Fruit fly (Drosophila melanogaster) whole organism, embryonic: ENCODE data around the gene Scgbeta.

Experiments
- Adf1 ChIP-seq: fragments of 200-800 bp; sonication (Bioruptor generic); IDR thresholded peaks from 2 replicates; pipeline ENCODE4 v1.3.6; 2022; ENCODE audit warnings: missing biosample characterization, missing genetic modification characterization
- Asciz ChIP-seq: fragments of 200-800 bp; sonication (Bioruptor generic); optimal IDR thresholded peaks from 2 replicates; lab custom pipeline; 2017; ENCODE audit warnings: missing biosample characterization, mild to moderate bottlenecking, missing genetic modification characterization, missing genetic modification reagents
- C15 ChIP-seq: fragments of 200-800 bp; sonication (Bioruptor generic); IDR thresholded peaks from 3 replicates; pipeline ENCODE4 v1.3.6; 2022; ENCODE audit warnings: missing biosample characterization, missing genetic modification characterization
- CG10267 ChIP-seq: fragments of 200-800 bp; sonication (Bioruptor generic); optimal IDR thresholded peaks from 2 replicates; lab custom pipeline; 2018; ENCODE audit warnings: missing biosample characterization, mild to moderate bottlenecking, missing genetic modification characterization, moderate library complexity
- CG10321 ChIP-seq: fragments of 200-800 bp; sonication (Bioruptor generic); IDR thresholded peaks from 2 replicates; pipeline ENCODE4 v1.3.6; 2022; ENCODE audit warnings: missing biosample characterization, missing genetic modification characterization
- CG10565 ChIP-seq: fragments of 200-800 bp; sonication (Bioruptor generic); optimal IDR thresholded peaks from 3 replicates; lab custom pipeline; 2016; ENCODE audit warnings: missing biosample characterization, mild to moderate bottlenecking, missing genetic modification characterization
- CG10959 ChIP-seq: fragments of 200-800 bp; sonication (Bioruptor generic); IDR thresholded peaks from 2 replicates; pipeline ENCODE4 v1.3.6; 2022; ENCODE audit warnings: missing biosample characterization, missing genetic modification characterization
- CG12104 ChIP-seq: fragments of 200-800 bp; sonication (Bioruptor generic); optimal IDR thresholded peaks from 3 replicates; lab custom pipeline; 2016; ENCODE audit warnings: missing biosample characterization, missing genetic modification characterization
- CG12299 ChIP-seq: fragments of 200-800 bp; sonication (Bioruptor generic); optimal IDR thresholded peaks from 2 replicates; lab custom pipeline; 2018; ENCODE audit warnings: missing biosample characterization, mild to moderate bottlenecking, missing genetic modification characterization
- CG12942 ChIP-seq: fragments of 200-800 bp; sonication (Bioruptor generic); optimal IDR thresholded peaks from 3 replicates; lab custom pipeline; 2016; ENCODE audit warnings: missing biosample characterization, missing genetic modification characterization
- CG17385 ChIP-seq: fragments of 200-800 bp; sonication (Bioruptor generic); optimal IDR thresholded peaks from 3 replicates; lab custom pipeline; 2018; ENCODE audit warnings: missing biosample characterization, mild to moderate bottlenecking, missing genetic modification characterization
- CG17568 ChIP-seq: fragments of 200-800 bp; sonication (Bioruptor generic); optimal IDR thresholded peaks from 2 replicates; lab custom pipeline; 2018; ENCODE audit warnings: missing biosample characterization, mild to moderate bottlenecking, missing genetic modification characterization, moderate library complexity
- CG2875 ChIP-seq: fragments of 200-800 bp; sonication (Bioruptor generic); optimal IDR thresholded peaks from 2 replicates; lab custom pipeline; 2017; ENCODE audit warnings: missing biosample characterization, mild to moderate bottlenecking, missing genetic modification characterization, missing genetic modification reagents
- CG2889 ChIP-seq: fragments of 200-800 bp; sonication (Bioruptor generic); IDR thresholded peaks from 3 replicates; pipeline ENCODE4 v1.3.6; 2022; ENCODE audit warnings: missing biosample characterization, missing genetic modification characterization
- CG6765 ChIP-seq: fragments of 200-800 bp; sonication (Bioruptor generic); optimal IDR thresholded peaks from 3 replicates; lab custom pipeline; 2017; ENCODE audit warnings: missing biosample characterization, mild to moderate bottlenecking, missing genetic modification characterization
- CG9727 ChIP-seq: fragments of 200-800 bp; sonication (Bioruptor generic); optimal IDR thresholded peaks from 3 replicates; lab custom pipeline; 2017; ENCODE audit warnings: missing biosample characterization, mild to moderate bottlenecking, missing genetic modification characterization
- CG9797 ChIP-seq: fragments of 200-800 bp; sonication (Bioruptor generic); optimal IDR thresholded peaks from 3 replicates; lab custom pipeline; 2018; ENCODE audit warnings: missing biosample characterization, mild to moderate bottlenecking, missing genetic modification characterization
- Chrac-16 ChIP-seq: fragments of 200-800 bp; sonication (Bioruptor generic); optimal IDR thresholded peaks from 3 replicates; lab custom pipeline; 2016; ENCODE audit warnings: missing biosample characterization, missing genetic modification characterization
- Deaf1 ChIP-seq: fragments of 200-800 bp; optimal IDR thresholded peaks from 3 replicates; lab custom pipeline; 2019; ENCODE audit warnings: missing biosample characterization, mild to moderate bottlenecking, missing genetic modification characterization, moderate library complexity
- Dll ChIP-seq: fragments of 200-800 bp; sonication (Bioruptor generic); IDR thresholded peaks from 4 replicates; pipeline ENCODE4 v1.3.6; 2022; ENCODE audit warnings: missing biosample characterization, missing genetic modification characterization; ENCODE audit not compliant: partially characterized antibody
- Drgx ChIP-seq: fragments of 200-800 bp; sonication (Bioruptor generic); IDR thresholded peaks from 2 replicates; pipeline ENCODE4 v1.3.6; 2022; ENCODE audit warnings: missing biosample characterization, missing genetic modification characterization
- E2f2 ChIP-seq: fragments of 200-800 bp; sonication (Bioruptor generic); IDR thresholded peaks from 2 replicates; pipeline ENCODE4 v1.3.6; 2022; ENCODE audit warnings: missing biosample characterization, missing genetic modification characterization
- GATAe ChIP-seq: fragments of 200-800 bp; sonication (Bioruptor generic); conservative IDR thresholded peaks from 2 replicates; pipeline ENCODE4 v1.3.6; 2022; ENCODE audit warnings: missing biosample characterization, missing genetic modification characterization
- H2.0 ChIP-seq: fragments of 200-800 bp; sonication (Bioruptor generic); IDR thresholded peaks from 2 replicates; pipeline ENCODE4 v1.3.6; 2022; ENCODE audit warnings: missing biosample characterization, missing genetic modification characterization
- Max ChIP-seq: fragments of 200-800 bp; sonication (Bioruptor generic); optimal IDR thresholded peaks from 2 replicates; lab custom pipeline; 2016; ENCODE audit warnings: missing biosample characterization, mild to moderate bottlenecking, missing genetic modification characterization
- NFAT ChIP-seq: fragments of 200-800 bp; sonication (Bioruptor generic); IDR thresholded peaks from 2 replicates; pipeline ENCODE4 v1.3.6; 2022; ENCODE audit warnings: missing biosample characterization, missing genetic modification characterization
- NfI ChIP-seq: fragments of 200-800 bp; sonication (Bioruptor generic); optimal IDR thresholded peaks from 3 replicates; lab custom pipeline; 2018; ENCODE audit warnings: missing biosample characterization, mild to moderate bottlenecking, missing genetic modification characterization, moderate library complexity
- Six4 ChIP-seq: fragments of 200-800 bp; sonication (Bioruptor generic); optimal IDR thresholded peaks from 2 replicates; lab custom pipeline; 2016; ENCODE audit warnings: missing biosample characterization, missing genetic modification characterization
- YL-1 ChIP-seq: fragments of 200-800 bp; sonication (Bioruptor generic); optimal IDR thresholded peaks from 3 replicates; lab custom pipeline; 2017; ENCODE audit warnings: missing biosample characterization, mild to moderate bottlenecking, missing genetic modification characterization
- amos ChIP-seq: fragments of 200-800 bp; sonication (Bioruptor generic); IDR thresholded peaks from 2 replicates; pipeline ENCODE4 v1.3.6; 2022; ENCODE audit warnings: missing biosample characterization, missing genetic modification characterization; ENCODE audit not compliant: partially characterized antibody
- br ChIP-seq: fragments of >200 bp; optimal IDR thresholded peaks from 2 replicates; lab custom pipeline; 2017
- caup ChIP-seq: fragments of 200-800 bp; sonication (Bioruptor generic); optimal IDR thresholded peaks from 3 replicates; lab custom pipeline; 2017; ENCODE audit warnings: missing biosample characterization, mild to moderate bottlenecking, missing genetic modification characterization, moderate library complexity; ENCODE audit not compliant: severe bottlenecking
- crp ChIP-seq, 2 experiments: fragments of 200-800 bp; sonication (Bioruptor generic); optimal IDR thresholded peaks; 2 replicates in 1 of 2; 3 replicates in 1 of 2; lab custom pipeline; 2017; ENCODE audit warnings: missing biosample characterization in 2 of 2, missing genetic modification characterization in 2 of 2, mild to moderate bottlenecking in 1 of 2, moderate library complexity in 1 of 2
- cwo ChIP-seq: fragments of 200-800 bp; sonication (Bioruptor generic); optimal IDR thresholded peaks from 3 replicates; lab custom pipeline; 2017; ENCODE audit warnings: missing biosample characterization, missing genetic modification characterization, mild to moderate bottlenecking, moderate library complexity, missing genetic modification reagents
- fd102C ChIP-seq: fragments of 200-800 bp; sonication (Bioruptor generic); optimal IDR thresholded peaks from 2 replicates; lab custom pipeline; 2018; ENCODE audit warnings: missing biosample characterization, mild to moderate bottlenecking, missing genetic modification characterization, moderate library complexity
- gce ChIP-seq: fragments of 200-800 bp; sonication (Bioruptor generic); IDR thresholded peaks from 3 replicates; pipeline ENCODE4 v1.3.6; 2022; ENCODE audit warnings: missing biosample characterization, missing genetic modification characterization
- gem ChIP-seq: fragments of 200-800 bp; sonication (Bioruptor generic); optimal IDR thresholded peaks from 2 replicates; lab custom pipeline; 2019; ENCODE audit warnings: missing biosample characterization, mild to moderate bottlenecking, missing genetic modification characterization, moderate library complexity
- kni ChIP-seq: fragments of 200-800 bp; sonication (Bioruptor generic); optimal IDR thresholded peaks from 3 replicates; lab custom pipeline; 2017; ENCODE audit warnings: mild to moderate bottlenecking, missing biosample characterization, missing genetic modification reagents, missing genetic modification characterization
- knrl ChIP-seq: fragments of 200-800 bp; sonication (Bioruptor generic); IDR thresholded peaks from 3 replicates; pipeline ENCODE4 v1.3.6; 2022; ENCODE audit warnings: missing biosample characterization, missing genetic modification characterization; ENCODE audit not compliant: partially characterized antibody
- lilli ChIP-seq: fragments of 200-800 bp; sonication (Bioruptor generic); optimal IDR thresholded peaks from 3 replicates; lab custom pipeline; 2016; ENCODE audit warnings: missing biosample characterization, missing genetic modification characterization
- luna ChIP-seq: fragments of 200-800 bp; sonication (Bioruptor generic); optimal IDR thresholded peaks from 2 replicates; lab custom pipeline; 2016; ENCODE audit warnings: missing biosample characterization, missing genetic modification characterization
- oc ChIP-seq: fragments of 200-800 bp; sonication (Bioruptor generic); optimal IDR thresholded peaks from 2 replicates; lab custom pipeline; 2018; ENCODE audit warnings: missing biosample characterization, mild to moderate bottlenecking, missing genetic modification characterization, moderate library complexity
- phol ChIP-seq: fragments of 200-800 bp; sonication (Bioruptor generic); optimal IDR thresholded peaks from 3 replicates; lab custom pipeline; 2018; ENCODE audit warnings: missing biosample characterization, mild to moderate bottlenecking, missing genetic modification characterization, moderate library complexity
- pros ChIP-seq: fragments of 200-800 bp; sonication (Bioruptor generic); optimal IDR thresholded peaks from 3 replicates; lab custom pipeline; 2019; ENCODE audit warnings: missing biosample characterization, mild to moderate bottlenecking, missing genetic modification characterization, moderate library complexity
- repo ChIP-seq: fragments of 200-800 bp; sonication (Bioruptor generic); optimal IDR thresholded peaks from 2 replicates; lab custom pipeline; 2016; ENCODE audit warnings: missing biosample characterization, missing genetic modification characterization
- sima ChIP-seq: fragments of 200-800 bp; sonication (Bioruptor generic); optimal IDR thresholded peaks from 2 replicates; lab custom pipeline; 2016; ENCODE audit warnings: missing biosample characterization, missing genetic modification characterization
- sisA ChIP-seq: fragments of 200-800 bp; sonication (Bioruptor generic); IDR thresholded peaks from 2 replicates; pipeline ENCODE4 v1.3.6; 2022; ENCODE audit warnings: missing biosample characterization, missing genetic modification characterization
- ssp ChIP-seq: fragments of 200-800 bp; sonication (Bioruptor generic); IDR thresholded peaks from 2 replicates; pipeline ENCODE4 v1.3.6; 2022; ENCODE audit warnings: missing biosample characterization, missing genetic modification characterization
- sug ChIP-seq: fragments of 200-800 bp; optimal IDR thresholded peaks from 2 replicates; lab custom pipeline; 2019; ENCODE audit warnings: missing biosample characterization, mild to moderate bottlenecking, missing genetic modification characterization, moderate library complexity
- ttk ChIP-seq: fragments of 200-800 bp; sonication (Bioruptor generic); IDR thresholded peaks from 2 replicates; pipeline ENCODE4 v2.1.2; 2022; ENCODE audit warnings: missing biosample characterization, missing genetic modification characterization

Scgbeta gene

DNA sequence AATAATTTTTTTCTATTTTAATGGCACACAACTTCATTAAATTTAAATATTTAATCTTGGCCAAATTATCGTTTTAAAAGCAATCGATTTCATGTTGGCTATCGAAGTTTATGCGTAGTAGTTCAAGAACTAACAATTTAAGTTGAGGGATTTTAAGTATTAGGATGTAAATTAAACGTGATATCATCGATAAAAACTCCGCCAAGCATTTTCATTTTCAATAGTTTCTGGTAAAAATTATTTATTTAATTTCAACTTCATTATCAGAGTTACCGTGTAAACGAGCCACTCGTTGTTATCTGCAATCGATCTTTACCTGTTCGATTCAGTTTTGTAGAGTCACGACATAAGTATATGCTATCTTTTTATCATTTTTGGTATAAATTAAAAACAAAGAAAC, 19.3 kb downstream of the Scgbeta start (continued):
- TF ChIP-seq crp (GFP tag; optimal IDR thresholded peaks at IDR 0.05; lab: Kevin White, UChicago), result peak in 1 of 2 experiments; percentile 67
- peak; percentile 97 for TF ChIP-seq CG17568
- TF ChIP-seq caup, result peak; percentile 97
- TF ChIP-seq luna (GFP tag; lab: Kevin White, UChicago), result peak; percentile 75
- peak; percentile 94 for TF ChIP-seq CG2875 (GFP tag; lab: Kevin White, UChicago)
- no peak for TF ChIP-seq amos
- TF ChIP-seq knrl (GFP tag; lab: Robert Waterston, UW), result 0 out of 3 replicates have a peak, but pooled peaks have one; percentile 19
- TF ChIP-seq Deaf1 (tag; lab: Kevin White, UChicago), result peak; percentile 91
- TF ChIP-seq CG10565 (GFP tag; lab: Kevin White, UChicago), result peak; percentile 98
- peak; percentile 97 for TF ChIP-seq NfI (GFP tag; lab: Kevin White, UChicago)
- TF ChIP-seq YL-1 (GFP tag; lab: Kevin White, UChicago), result peak; percentile 91
- TF ChIP-seq Dll, result peak; percentile 72
- peak; percentile 86 for TF ChIP-seq CG2889
- peak; percentile 96 for TF ChIP-seq lilli (GFP tag; lab: Kevin White, UChicago)
- peak; percentile 99 for TF ChIP-seq CG6765 (GFP tag; lab: Kevin White, UChicago)
- TF ChIP-seq CG12942, result peak; percentile 92
- peak; percentile 92 for TF ChIP-seq fd102C (GFP tag; lab: Kevin White, UChicago)
- peak; percentile 41 for TF ChIP-seq CG9797
- TF ChIP-seq CG17385 (GFP tag; lab: Kevin White, UChicago), result peak; percentile 96
- TF ChIP-seq pros (GFP tag; lab: Kevin White, UChicago), result peak; percentile 87
- TF ChIP-seq gce (GFP tag; lab: Robert Waterston, UW), result peak; percentile 97
- TF ChIP-seq sima, result peak; percentile 91
- peak; percentile 89 for TF ChIP-seq sisA (GFP tag; lab: Robert Waterston, UW)
- TF ChIP-seq Max (GFP tag; lab: Kevin White, UChicago), result peak; percentile 100
- peak; percentile 98 for TF ChIP-seq Asciz (GFP tag; lab: Kevin White, UChicago)
- TF ChIP-seq H2.0 (GFP tag; lab: Robert Waterston, UW), result peak; percentile 96
- TF ChIP-seq phol (tag; lab: Kevin White, UChicago), result peak; percentile 99
- peak; percentile 98 for TF ChIP-seq CG9727 (GFP tag; lab: Kevin White, UChicago)
- peak; percentile 94 for TF ChIP-seq cwo (GFP tag; lab: Kevin White, UChicago)
- TF ChIP-seq E2f2 (GFP tag; lab: Robert Waterston, UW), result peak; percentile 85
- peak; percentile 93 for TF ChIP-seq Drgx
- TF ChIP-seq Six4 (GFP tag; lab: Kevin White, UChicago), result peak; percentile 99
- TF ChIP-seq Adf1, result peak; percentile 77
- peak; percentile 97 for TF ChIP-seq sug (tag; lab: Kevin White, UChicago)
- no peak for TF ChIP-seq br (lab: Kevin White, UChicago)
- peak; percentile 93 for TF ChIP-seq ttk
- TF ChIP-seq CG10959 (GFP tag; lab: Robert Waterston, UW), result peak; percentile 96
- peak; percentile 99 for TF ChIP-seq gem (tag; lab: Kevin White, UChicago)
- peak; percentile 98 for TF ChIP-seq oc (tag; lab: Kevin White, UChicago)
- peak; percentile 76 for TF ChIP-seq ssp (GFP tag; lab: Robert Waterston, UW)
- peak; percentile 98 for TF ChIP-seq CG12104 (GFP tag; lab: Kevin White, UChicago)
- TF ChIP-seq CG10267 (tag; lab: Kevin White, UChicago), result peak; percentile 100
- TF ChIP-seq C15, result peak; percentile 87
- peak; percentile 98 for TF ChIP-seq repo (GFP tag; lab: Kevin White, UChicago)
- peak; percentile 99 for TF ChIP-seq kni
- peak; percentile 94 for TF ChIP-seq Chrac-16
- TF ChIP-seq CG12299 (tag; lab: Kevin White, UChicago), result peak; percentile 98
- peak; percentile 72; the same call in 1 of the 2 replicates for TF ChIP-seq GATAe (GFP tag; lab: Robert Waterston, UW)
- peak; percentile 81 for TF ChIP-seq CG10321 (GFP tag; lab: Robert Waterston, UW)
- TF ChIP-seq NFAT (GFP tag; lab: Robert Waterston, UW), result peak; percentile 92
